Fruit fly (Drosophila melanogaster): ENCODE data around the gene CG31145.

Gene CG31145

dm6 chr3R:23696145-23696544, 26.7 kb upstream of the CG31145 start, which contains the start of gene CG10252:
Gene CG10252, minus strand, starts transcription at chr3R:23696245.
- TF ChIP-seq Jra (GFP tag; optimal IDR thresholded peaks at IDR 0.05), result no peak
- TF ChIP-seq sv (GFP tag; optimal IDR thresholded peaks at IDR 0.05), result no peak
- no peak for TF ChIP-seq HLH106 (tag; optimal IDR thresholded peaks at IDR 0.05)
- no peak for TF ChIP-seq h (GFP tag; optimal IDR thresholded peaks at IDR 0.05)
- no peak for TF ChIP-seq CG9705 (GFP tag; optimal IDR thresholded peaks at IDR 0.05)
- no peak for TF ChIP-seq Hr83 (GFP tag; optimal IDR thresholded peaks at IDR 0.05; ENCODE audit: poor library complexity, severe bottlenecking)
- no peak for TF ChIP-seq N (GFP tag; optimal IDR thresholded peaks at IDR 0.05)
- no peak for TF ChIP-seq foxo (GFP tag; optimal IDR thresholded peaks at IDR 0.05)
- no peak for TF ChIP-seq Dfd (GFP tag; optimal IDR thresholded peaks at IDR 0.05)
- no peak for TF ChIP-seq fru (GFP tag; optimal IDR thresholded peaks at IDR 0.05)
- no peak for TF ChIP-seq GATAd (GFP tag; optimal IDR thresholded peaks at IDR 0.05)
- no peak for TF ChIP-seq sage (GFP tag; optimal IDR thresholded peaks at IDR 0.05)
- no peak for TF ChIP-seq woc (GFP tag; optimal IDR thresholded peaks at IDR 0.05)
- no peak for TF ChIP-seq Mio (GFP tag; optimal IDR thresholded peaks at IDR 0.05)
- TF ChIP-seq br (GFP tag; optimal IDR thresholded peaks at IDR 0.05), result no peak
- no peak for TF ChIP-seq Dif (GFP tag; optimal IDR thresholded peaks at IDR 0.05; ENCODE audit: partially characterized antibody)
- no peak for TF ChIP-seq dsf (GFP tag; optimal IDR thresholded peaks at IDR 0.05; ENCODE audit: borderline replicate concordance)

- TF ChIP-seq fru (GFP tag; optimal IDR thresholded peaks at IDR 0.05) (no peak), dl (GFP tag; optimal IDR thresholded peaks at IDR 0.05; ENCODE audit: insufficient read depth in 1 of 2, partially characterized antibody in 2 of 2) (no peak), Vsx2 (GFP tag; optimal IDR thresholded peaks at IDR 0.05; ENCODE audit: partially characterized antibody) (no peak), tai (GFP tag; optimal IDR thresholded peaks at IDR 0.05) (no peak), Myc (optimal IDR thresholded peaks at IDR 0.05) (no peak), CG9705 (GFP tag; optimal IDR thresholded peaks at IDR 0.05) (no peak), rgr (GFP tag; optimal IDR thresholded peaks at IDR 0.05) (no peak), Jra (GFP tag; optimal IDR thresholded peaks at IDR 0.05) (no peak), brk (GFP tag; optimal IDR thresholded peaks at IDR 0.05) (no peak), Dif (GFP tag; optimal IDR thresholded peaks at IDR 0.05; ENCODE audit: partially characterized antibody) (no peak), GATAd (GFP tag; optimal IDR thresholded peaks at IDR 0.05) (no peak), sv (GFP tag; optimal IDR thresholded peaks at IDR 0.05) (no peak), Hr78 (GFP tag; optimal IDR thresholded peaks at IDR 0.05) (no peak), CG32264 (GFP tag; optimal IDR thresholded peaks at IDR 0.05) (no peak), lola (GFP tag; optimal IDR thresholded peaks at IDR 0.05) (no peak), foxo (GFP tag; optimal IDR thresholded peaks at IDR 0.05) (no peak), dmrt93B (GFP tag; optimal IDR thresholded peaks at IDR 0.05) (no peak)
Observed at dm6 chr3R:23694579-23695033, 25.1 kb upstream of the CG31145 start, which contains the start of gene CG10254. Gene CG10254, minus strand, starts transcription at chr3R:23694983.

DNA sequence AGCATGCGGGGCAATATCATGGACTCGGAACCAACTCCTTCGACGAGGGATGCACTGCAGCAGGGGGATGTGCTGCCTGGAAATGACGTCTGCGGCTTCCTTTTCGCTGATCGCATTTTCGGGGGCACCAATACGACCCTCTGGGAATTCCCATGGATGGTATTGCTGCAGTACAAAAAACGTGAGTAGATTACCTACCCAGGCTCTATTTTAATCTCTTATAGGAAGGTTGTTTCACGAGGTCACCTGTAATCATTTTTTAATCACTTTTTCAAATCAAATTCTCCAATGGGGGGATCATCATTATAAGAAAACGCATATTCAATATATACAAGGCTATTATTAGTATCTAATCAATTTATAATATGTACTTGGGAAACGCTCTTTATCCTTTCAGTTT, 17.5 kb upstream of the CG31145 start:
- no peak for TF ChIP-seq N (GFP tag; optimal IDR thresholded peaks at IDR 0.05)
- TF ChIP-seq Rel (GFP tag; optimal IDR thresholded peaks at IDR 0.05), result no peak
- peak; percentile 86 for TF ChIP-seq Rel (tag; optimal IDR thresholded peaks at IDR 0.05)

DNA sequence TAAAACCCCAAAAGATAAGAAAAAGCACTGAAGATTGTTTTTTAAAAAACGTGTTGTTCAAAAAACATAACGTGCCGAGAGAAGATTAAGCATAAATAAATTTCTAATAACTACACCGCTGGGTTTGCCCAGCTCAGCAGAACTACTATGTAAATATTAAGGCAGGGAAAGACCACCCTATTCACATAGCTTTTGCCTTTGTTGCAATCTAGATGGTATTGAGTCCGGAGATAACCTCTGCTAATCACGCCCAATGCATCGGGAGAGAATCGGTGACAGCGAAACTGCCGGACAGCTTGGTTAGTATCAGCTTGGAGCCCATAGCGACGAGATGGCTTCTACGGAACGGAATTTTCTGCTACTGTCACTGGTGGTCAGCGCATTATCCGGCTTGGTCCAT, 16.5 kb upstream of the CG31145 start, which contains the start of gene SPE:
Gene SPE (plus strand): TSS at position 301 of the 400 bp plus-strand sequence.
- TF ChIP-seq sage (GFP tag; optimal IDR thresholded peaks at IDR 0.05) (no peak), Rel (GFP tag; optimal IDR thresholded peaks at IDR 0.05) (no peak), Rel (tag; optimal IDR thresholded peaks at IDR 0.05) (peak; percentile 68), rgr (GFP tag; optimal IDR thresholded peaks at IDR 0.05) (no peak), Jra (GFP tag; optimal IDR thresholded peaks at IDR 0.05) (no peak)

- no peak for TF ChIP-seq sage (GFP tag; optimal IDR thresholded peaks at IDR 0.05)
- no peak for TF ChIP-seq woc (GFP tag; optimal IDR thresholded peaks at IDR 0.05)
- no peak for TF ChIP-seq Hnf4 (GFP tag; optimal IDR thresholded peaks at IDR 0.05)
- no peak for TF ChIP-seq brk (GFP tag; optimal IDR thresholded peaks at IDR 0.05)
- no peak for TF ChIP-seq CrebA (GFP tag; optimal IDR thresholded peaks at IDR 0.05; ENCODE audit: borderline replicate concordance)
Observed at dm6 chr3R:23683757-23684156, 14.3 kb upstream of the CG31145 start, which contains the start of gene CG18754. Gene CG18754, plus strand, starts transcription at chr3R:23684057.

All from whole organism, wandering third instar larva.